Worm (Caenorhabditis elegans) whole organism, L2 larva: ENCODE results near the gene rocf-1.

Experiments used
- F13H6.1 ChIP-seq: sonication (generic microtip); optimal IDR thresholded peaks from 2 replicates; lab custom pipeline; 2016; ENCODE audit warnings: missing genetic modification characterization, missing compliant biosample characterization
- crh-2 ChIP-seq: sonication (generic microtip); optimal IDR thresholded peaks from 2 replicates; lab custom pipeline; 2017; ENCODE audit warnings: missing biosample characterization, missing genetic modification characterization
- lsy-2 ChIP-seq, 2 experiments: fragments of 150-350 bp in 1 of 2; sonication (generic microtip) in 1 of 2; optimal IDR thresholded peaks; 2 replicates each; lab custom pipeline; 2014 to 2017; ENCODE audit warnings: missing biosample characterization in 2 of 2, missing genetic modification characterization in 2 of 2

DNA sequence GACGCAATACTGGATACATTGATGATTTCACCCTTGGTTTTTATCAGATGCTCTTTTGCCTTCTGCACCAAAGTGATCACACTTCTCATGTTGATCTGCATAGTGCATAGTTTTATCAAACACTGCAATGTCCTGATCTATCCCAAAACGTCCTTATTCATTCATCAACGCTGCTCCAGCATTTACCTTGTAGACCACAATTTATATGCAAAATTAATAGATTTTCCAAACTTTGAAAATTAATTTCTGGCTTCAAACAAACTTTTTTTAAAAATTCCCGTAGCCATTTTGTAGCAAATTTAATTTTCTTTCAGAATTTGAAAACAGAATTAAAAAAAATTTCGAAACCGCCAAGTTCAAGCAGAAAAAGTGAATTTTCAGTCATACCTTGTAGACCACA is 20.2 kb upstream of the rocf-1 start, which contains the start of gene C06B8.3:
- TF ChIP-seq F13H6.1 (tag; lab: Kevin White, UChicago) (no peak), crh-2 (no peak), lsy-2 (tag; optimal IDR thresholded peaks at IDR 0.05; lab: Kevin White, UChicago) (no peak)
